Fruit fly (Drosophila melanogaster) whole organism, embryonic: ENCODE data around the gene DIP-alpha.
A peak's percentile ranks its signal among the peaks of the same experiment; 100 is the strongest.

Experiments
- Abd-B ChIP-seq: fragments of 200-800 bp; sonication (Bioruptor generic); optimal IDR thresholded peaks from 2 replicates; lab custom pipeline; 2018; ENCODE audit warnings: missing biosample characterization, mild to moderate bottlenecking, missing genetic modification characterization, moderate library complexity
- Ada2b ChIP-seq: fragments of 200-800 bp; sonication (Bioruptor generic); IDR thresholded peaks from 2 replicates; pipeline ENCODE4 v1.3.6; 2022; ENCODE audit warnings: missing biosample characterization, missing genetic modification characterization
- Aef1 ChIP-seq: fragments of 200-800 bp; sonication (Bioruptor generic); IDR thresholded peaks from 3 replicates; pipeline ENCODE4 v1.3.6; 2022; ENCODE audit warnings: missing biosample characterization, missing genetic modification characterization
- CG10274 ChIP-seq: fragments of 200-800 bp; sonication (Bioruptor generic); optimal IDR thresholded peaks from 3 replicates; lab custom pipeline; 2017; ENCODE audit warnings: missing biosample characterization, mild to moderate bottlenecking, missing genetic modification characterization
- CG10431 ChIP-seq: fragments of 200-800 bp; sonication (Bioruptor generic); optimal IDR thresholded peaks from 3 replicates; lab custom pipeline; 2018; ENCODE audit warnings: missing biosample characterization, mild to moderate bottlenecking, missing genetic modification characterization
- CG1233 ChIP-seq: fragments of 200-800 bp; sonication (Bioruptor generic); optimal IDR thresholded peaks from 4 replicates; lab custom pipeline; 2018; ENCODE audit warnings: missing biosample characterization, mild to moderate bottlenecking, missing genetic modification characterization
- CG12942 ChIP-seq: fragments of 200-800 bp; sonication (Bioruptor generic); optimal IDR thresholded peaks from 3 replicates; lab custom pipeline; 2016; ENCODE audit warnings: missing biosample characterization, missing genetic modification characterization
- CG15011 ChIP-seq: fragments of 200-800 bp; sonication (Bioruptor generic); optimal IDR thresholded peaks from 3 replicates; lab custom pipeline; 2018; ENCODE audit warnings: missing biosample characterization, mild to moderate bottlenecking, missing genetic modification characterization
- CG17359 ChIP-seq: fragments of 200-800 bp; sonication (Bioruptor generic); optimal IDR thresholded peaks from 3 replicates; lab custom pipeline; 2018; ENCODE audit warnings: missing biosample characterization, mild to moderate bottlenecking, missing genetic modification characterization, moderate library complexity
- CG17568 ChIP-seq: fragments of 200-800 bp; sonication (Bioruptor generic); optimal IDR thresholded peaks from 2 replicates; lab custom pipeline; 2018; ENCODE audit warnings: missing biosample characterization, mild to moderate bottlenecking, missing genetic modification characterization, moderate library complexity
- CG2120 ChIP-seq: fragments of 200-800 bp; sonication (Bioruptor generic); optimal IDR thresholded peaks from 3 replicates; lab custom pipeline; 2016; ENCODE audit warnings: missing biosample characterization, missing genetic modification characterization
- CG30403 ChIP-seq: fragments of 200-800 bp; sonication (Bioruptor generic); optimal IDR thresholded peaks from 3 replicates; lab custom pipeline; 2016; ENCODE audit warnings: missing biosample characterization, missing genetic modification characterization
- CG3407 ChIP-seq: fragments of 200-800 bp; sonication (Bioruptor generic); optimal IDR thresholded peaks from 2 replicates; lab custom pipeline; 2018; ENCODE audit warnings: missing biosample characterization, mild to moderate bottlenecking, missing genetic modification characterization
- CG4707 ChIP-seq: fragments of 200-800 bp; sonication (Bioruptor generic); optimal IDR thresholded peaks from 2 replicates; lab custom pipeline; 2018; ENCODE audit warnings: missing biosample characterization, mild to moderate bottlenecking, missing genetic modification characterization, moderate library complexity
- CG5180 ChIP-seq: fragments of 200-800 bp; sonication (Bioruptor generic); optimal IDR thresholded peaks from 3 replicates; lab custom pipeline; 2017; ENCODE audit warnings: missing biosample characterization, missing genetic modification characterization, mild to moderate bottlenecking, moderate library complexity, missing genetic modification reagents
- CG6175 ChIP-seq: fragments of 200-800 bp; sonication (Bioruptor generic); IDR thresholded peaks from 3 replicates; pipeline ENCODE4 v1.3.6; 2022; ENCODE audit warnings: missing biosample characterization, missing genetic modification characterization
- CG6272 ChIP-seq: fragments of 200-800 bp; sonication (Bioruptor generic); IDR thresholded peaks from 2 replicates; pipeline ENCODE4 v1.3.6; 2022; ENCODE audit warnings: missing biosample characterization, missing genetic modification characterization
- Dbx ChIP-seq: fragments of 200-800 bp; sonication (Bioruptor generic); IDR thresholded peaks from 3 replicates; pipeline ENCODE4 v1.3.6; 2022; ENCODE audit warnings: missing biosample characterization, missing genetic modification characterization
- E2f2 ChIP-seq: fragments of 200-800 bp; sonication (Bioruptor generic); IDR thresholded peaks from 2 replicates; pipeline ENCODE4 v1.3.6; 2022; ENCODE audit warnings: missing biosample characterization, missing genetic modification characterization
- Gug ChIP-seq: fragments of 200-800 bp; sonication (Bioruptor generic); IDR thresholded peaks from 4 replicates; pipeline ENCODE4 v1.3.6; 2022; ENCODE audit warnings: missing biosample characterization, missing genetic modification characterization
- HLH3B ChIP-seq: fragments of 200-800 bp; sonication (Bioruptor generic); IDR thresholded peaks from 2 replicates; pipeline ENCODE4 v1.3.6; 2022; ENCODE audit warnings: missing biosample characterization, missing genetic modification characterization
- HmgZ ChIP-seq: fragments of 200-800 bp; sonication (Bioruptor generic); optimal IDR thresholded peaks from 2 replicates; lab custom pipeline; 2018; ENCODE audit warnings: missing biosample characterization, mild to moderate bottlenecking, missing genetic modification characterization
- Hmr ChIP-seq: fragments of 200-800 bp; sonication (Bioruptor generic); optimal IDR thresholded peaks from 3 replicates; lab custom pipeline; 2017; ENCODE audit warnings: mild to moderate bottlenecking, missing biosample characterization, missing genetic modification reagents, missing genetic modification characterization
- Ptx1 ChIP-seq: fragments of 200-800 bp; sonication (Bioruptor generic); IDR thresholded peaks from 2 replicates; pipeline ENCODE4 v1.3.6; 2022; ENCODE audit warnings: missing biosample characterization, missing genetic modification characterization
- Rfx ChIP-seq: fragments of 200-800 bp; sonication (Bioruptor generic); IDR thresholded peaks from 2 replicates; pipeline ENCODE4 v1.3.6; 2022; ENCODE audit warnings: missing biosample characterization, missing genetic modification characterization
- Usf ChIP-seq: fragments of 200-800 bp; sonication (Bioruptor generic); optimal IDR thresholded peaks from 2 replicates; lab custom pipeline; 2017; ENCODE audit warnings: missing genotype, missing biosample characterization, missing genetic modification characterization
- al ChIP-seq: fragments of 200-800 bp; sonication (Bioruptor generic); IDR thresholded peaks from 2 replicates; pipeline ENCODE4 v1.3.6; 2022; ENCODE audit warnings: missing biosample characterization, missing genetic modification characterization
- ato ChIP-seq: fragments of 200-800 bp; sonication (Bioruptor generic); IDR thresholded peaks from 2 replicates; pipeline ENCODE4 v1.3.6; 2022; ENCODE audit warnings: missing biosample characterization, missing genetic modification characterization; ENCODE audit not compliant: partially characterized antibody
- caup ChIP-seq: fragments of 200-800 bp; sonication (Bioruptor generic); optimal IDR thresholded peaks from 3 replicates; lab custom pipeline; 2017; ENCODE audit warnings: missing biosample characterization, mild to moderate bottlenecking, missing genetic modification characterization, moderate library complexity; ENCODE audit not compliant: severe bottlenecking
- da ChIP-seq: fragments of 200-800 bp; sonication (Bioruptor generic); optimal IDR thresholded peaks from 2 replicates; lab custom pipeline; 2016; ENCODE audit warnings: missing biosample characterization, missing genetic modification characterization
- dmrt11E ChIP-seq: fragments of 200-800 bp; sonication (Bioruptor generic); optimal IDR thresholded peaks from 3 replicates; lab custom pipeline; 2018; ENCODE audit warnings: missing biosample characterization, mild to moderate bottlenecking, missing genetic modification characterization, moderate library complexity
- dpn ChIP-seq, 2 experiments: fragments of 200-800 bp; sonication (Bioruptor generic); optimal IDR thresholded peaks; 3 replicates each; lab custom pipeline; 2016; ENCODE audit warnings: missing biosample characterization in 2 of 2, missing genetic modification characterization in 2 of 2
- ewg ChIP-seq: fragments of 200-800 bp; sonication (Bioruptor generic); optimal IDR thresholded peaks from 3 replicates; lab custom pipeline; 2017; ENCODE audit warnings: mild to moderate bottlenecking, missing biosample characterization, missing genetic modification reagents, missing genetic modification characterization
- kni ChIP-seq: fragments of 200-800 bp; sonication (Bioruptor generic); optimal IDR thresholded peaks from 3 replicates; lab custom pipeline; 2017; ENCODE audit warnings: mild to moderate bottlenecking, missing biosample characterization, missing genetic modification reagents, missing genetic modification characterization
- lola ChIP-seq, 3 experiments: fragments of >200 bp in 2 of 3; fragments of 200-800 bp in 1 of 3; sonication (Bioruptor generic) in 1 of 3; optimal IDR thresholded peaks; 2 replicates each; lab custom pipeline; 2017 to 2019; ENCODE audit warnings: missing biosample characterization in 3 of 3, missing genetic modification characterization in 3 of 3, mild to moderate bottlenecking in 1 of 3, moderate library complexity in 1 of 3
- luna ChIP-seq: fragments of 200-800 bp; sonication (Bioruptor generic); optimal IDR thresholded peaks from 2 replicates; lab custom pipeline; 2016; ENCODE audit warnings: missing biosample characterization, missing genetic modification characterization
- prd ChIP-seq, 3 experiments: fragments of >200 bp in 2 of 3; fragments of 200-800 bp in 1 of 3; sonication (Bioruptor generic) in 1 of 3; optimal IDR thresholded peaks in 2 of 3; IDR thresholded peaks in 1 of 3; 2 replicates in 2 of 3; 3 replicates in 1 of 3; pipeline versions ENCODE4 v1.3.6 to Lab custom; 2017 to 2022; ENCODE audit warnings: missing biosample characterization in 1 of 3, missing genetic modification characterization in 1 of 3
- pum ChIP-seq: fragments of 200-800 bp; sonication (Bioruptor generic); optimal IDR thresholded peaks from 2 replicates; lab custom pipeline; 2016; ENCODE audit warnings: missing biosample characterization, missing genetic modification characterization
- row ChIP-seq: fragments of 200-800 bp; sonication (Bioruptor generic); IDR thresholded peaks from 3 replicates; pipeline ENCODE4 v1.3.6; 2022; ENCODE audit warnings: missing biosample characterization, missing genetic modification characterization
- sd ChIP-seq: fragments of 200-800 bp; sonication (Bioruptor generic); optimal IDR thresholded peaks from 3 replicates; lab custom pipeline; 2018; ENCODE audit warnings: missing biosample characterization, mild to moderate bottlenecking, missing genetic modification characterization, moderate library complexity
- seq ChIP-seq: fragments of 200-800 bp; sonication (Bioruptor generic); IDR thresholded peaks from 2 replicates; pipeline ENCODE4 v1.3.6; 2022; ENCODE audit warnings: missing biosample characterization, missing genetic modification characterization
- slbo ChIP-seq: fragments of 200-800 bp; sonication (Bioruptor generic); IDR thresholded peaks from 2 replicates; pipeline ENCODE4 v1.3.6; 2022; ENCODE audit warnings: missing biosample characterization, missing genetic modification characterization
- slou ChIP-seq: fragments of 200-800 bp; sonication (Bioruptor generic); optimal IDR thresholded peaks from 3 replicates; lab custom pipeline; 2016; ENCODE audit warnings: missing biosample characterization, missing genetic modification characterization
- ssp ChIP-seq: fragments of 200-800 bp; sonication (Bioruptor generic); IDR thresholded peaks from 2 replicates; pipeline ENCODE4 v1.3.6; 2022; ENCODE audit warnings: missing biosample characterization, missing genetic modification characterization
- tgo ChIP-seq: fragments of 200-800 bp; sonication (Bioruptor generic); IDR thresholded peaks from 3 replicates; pipeline ENCODE4 v1.3.6; 2022; ENCODE audit warnings: missing biosample characterization, missing genetic modification characterization
- ttk ChIP-seq: fragments of 200-800 bp; sonication (Bioruptor generic); IDR thresholded peaks from 2 replicates; pipeline ENCODE4 v2.1.2; 2022; ENCODE audit warnings: missing biosample characterization, missing genetic modification characterization
- zfh1 ChIP-seq: fragments of 200-800 bp; sonication (Bioruptor generic); IDR thresholded peaks from 3 replicates; pipeline ENCODE4 v1.3.6; 2022; ENCODE audit warnings: missing biosample characterization, missing genetic modification characterization

DIP-alpha gene

DNA sequence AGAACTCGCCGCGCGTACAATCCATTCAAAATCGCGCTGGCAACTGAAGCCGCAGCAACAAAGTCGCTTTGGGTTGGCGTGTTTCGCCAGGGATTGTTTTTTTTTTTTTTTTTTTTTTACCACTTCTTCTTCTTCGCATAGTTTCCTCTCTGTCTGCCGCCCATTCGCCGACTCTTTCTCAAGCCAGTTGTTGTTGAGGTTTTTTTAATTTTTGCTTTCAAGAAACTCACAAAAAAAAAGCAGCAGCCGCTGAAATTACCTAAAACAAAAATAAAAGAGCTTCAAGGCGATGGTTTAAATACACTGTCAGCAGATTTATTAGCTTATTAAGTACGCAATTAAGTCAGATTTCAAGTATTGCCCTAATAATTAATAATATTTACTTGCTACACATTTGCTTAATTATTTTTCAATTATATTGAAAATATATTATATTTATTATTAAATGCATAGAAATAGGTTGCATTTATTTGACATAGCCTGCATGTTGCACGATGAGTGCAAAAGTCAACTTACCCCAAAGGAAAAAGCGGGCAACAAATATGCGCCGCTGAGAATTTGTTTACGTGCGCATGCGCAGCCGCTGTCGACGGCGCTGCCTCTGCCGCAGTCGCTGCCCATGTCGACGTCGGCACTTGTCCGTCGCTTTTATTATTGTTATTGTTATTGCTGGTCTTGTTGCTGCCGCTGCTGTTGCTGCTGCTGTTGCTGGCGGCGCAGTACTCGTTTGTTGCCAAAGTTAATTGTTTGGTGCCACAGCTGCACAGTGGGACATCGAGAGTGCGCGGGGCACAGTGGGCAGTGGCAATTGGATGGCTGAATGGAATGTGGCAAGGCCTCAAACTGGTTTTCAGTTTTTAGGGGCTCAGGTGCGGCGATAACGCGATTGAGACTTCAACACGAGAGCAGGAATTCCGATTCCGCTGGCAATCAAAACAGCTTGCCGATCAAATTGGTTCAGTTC is 96.7 kb downstream of the DIP-alpha start, which contains the start of gene CG12206 (continued):
- peak; percentile 93 for TF ChIP-seq CG4707 (GFP tag; lab: Kevin White, UChicago)
- TF ChIP-seq ttk (GFP tag; lab: Robert Waterston, UW): peak; percentile 59
- TF ChIP-seq da (GFP tag; lab: Kevin White, UChicago): no peak
- TF ChIP-seq CG3407 (GFP tag; lab: Kevin White, UChicago): peak; percentile 2
- TF ChIP-seq lola (GFP tag; optimal IDR thresholded peaks at IDR 0.05; lab: Kevin White, UChicago): peak in 1 of 3 experiments; percentile 49
- TF ChIP-seq CG30403 (GFP tag; lab: Kevin White, UChicago): peak; percentile 45
- TF ChIP-seq CG17568 (GFP tag; lab: Kevin White, UChicago): no peak
- no peak for TF ChIP-seq CG6272 (GFP tag; lab: Robert Waterston, UW)
- peak; percentile 33; the same call in 1 of the 2 replicates for TF ChIP-seq Ada2b
- peak; percentile 52 for TF ChIP-seq CG1233 (GFP tag; lab: Kevin White, UChicago)
- TF ChIP-seq al (GFP tag; lab: Robert Waterston, UW): peak; percentile 53; the same call in 1 of the 2 replicates
- TF ChIP-seq CG10431 (GFP tag; lab: Kevin White, UChicago): no peak
- TF ChIP-seq E2f2 (GFP tag; lab: Robert Waterston, UW): peak; percentile 25; the same call in 1 of the 2 replicates
- TF ChIP-seq Dbx (GFP tag; lab: Robert Waterston, UW): peak; percentile 47; the same call in 1 of the 3 replicates
- peak; percentile 21 for TF ChIP-seq CG2120 (GFP tag; lab: Kevin White, UChicago)
- TF ChIP-seq zfh1: 0 out of 3 replicates have a peak, but pooled peaks have one; percentile 23
- no peak for TF ChIP-seq ato (GFP tag; lab: Robert Waterston, UW)
- no peak for TF ChIP-seq pum
- peak; percentile 46; the same call in 1 of the 2 replicates for TF ChIP-seq HLH3B (GFP tag; lab: Robert Waterston, UW)
- TF ChIP-seq slou (GFP tag; lab: Kevin White, UChicago): peak; percentile 19
- TF ChIP-seq prd (optimal IDR thresholded peaks at IDR 0.05; lab: Kevin White, UChicago): no peak
- TF ChIP-seq prd (GFP tag; IDR thresholded peaks at IDR 0.05; lab: Robert Waterston, UW): peak; percentile 66
- TF ChIP-seq Abd-B (GFP tag; lab: Kevin White, UChicago): peak; percentile 60
- TF ChIP-seq dmrt11E (tag; lab: Kevin White, UChicago): peak; percentile 28
- TF ChIP-seq luna (GFP tag; lab: Kevin White, UChicago): no peak
- no peak for TF ChIP-seq CG10274 (GFP tag; lab: Kevin White, UChicago)
- no peak for TF ChIP-seq CG5180 (GFP tag; lab: Kevin White, UChicago)
- peak; percentile 52; the same call in 1 of the 2 replicates for TF ChIP-seq ssp (GFP tag; lab: Robert Waterston, UW)
- TF ChIP-seq row (GFP tag; lab: Robert Waterston, UW): peak; percentile 81
- peak; percentile 7; the same call in 1 of the 4 replicates for TF ChIP-seq Gug (GFP tag; lab: Robert Waterston, UW)
- TF ChIP-seq ewg: peak; percentile 25
- TF ChIP-seq Usf (GFP tag; lab: Kevin White, UChicago): peak; percentile 39
- TF ChIP-seq Ptx1 (GFP tag; lab: Robert Waterston, UW): peak; percentile 74
- TF ChIP-seq tgo: peak; percentile 58; the same call in 2 of the 3 replicates
- TF ChIP-seq slbo (GFP tag; lab: Robert Waterston, UW): peak; percentile 73
- peak; percentile 12 for TF ChIP-seq CG15011
- peak; percentile 93 for TF ChIP-seq CG6175 (GFP tag; lab: Robert Waterston, UW)
- TF ChIP-seq Aef1 (GFP tag; lab: Robert Waterston, UW): peak; percentile 42; the same call in 1 of the 3 replicates
- peak; percentile 18 for TF ChIP-seq CG12942 (GFP tag; lab: Kevin White, UChicago)
- peak; percentile 81 for TF ChIP-seq sd (tag; lab: Kevin White, UChicago)
- peak; percentile 61 for TF ChIP-seq Hmr (GFP tag; lab: Kevin White, UChicago)
- peak; percentile 64 for TF ChIP-seq CG17359
- peak; percentile 25 for TF ChIP-seq HmgZ (tag; lab: Kevin White, UChicago)
- peak in 1 of 2 experiments; percentile 31 for TF ChIP-seq dpn (GFP tag; optimal IDR thresholded peaks at IDR 0.05; lab: Kevin White, UChicago)
- TF ChIP-seq caup (GFP tag; lab: Kevin White, UChicago): peak; percentile 66
- TF ChIP-seq Rfx: peak; percentile 54; the same call in 1 of the 2 replicates
- 0 out of 2 replicates have a peak, but pooled peaks have one; percentile 47 for TF ChIP-seq seq (GFP tag; lab: Robert Waterston, UW)
- TF ChIP-seq kni (GFP tag; lab: Kevin White, UChicago): peak; percentile 46
